Fruit fly (Drosophila melanogaster) whole organism, embryonic: ENCODE results near the gene CG11980.

Experiments used
- Antp ChIP-seq: fragments of 200-800 bp; sonication (Bioruptor generic); optimal IDR thresholded peaks from 3 replicates; lab custom pipeline; 2016; ENCODE audit warnings: missing biosample characterization, missing genetic modification characterization
- Bdp1 ChIP-seq: fragments of 200-800 bp; sonication (Bioruptor generic); optimal IDR thresholded peaks from 3 replicates; lab custom pipeline; 2016; ENCODE audit warnings: missing biosample characterization, missing genetic modification characterization
- Bgb ChIP-seq: fragments of 200-800 bp; sonication (Bioruptor generic); IDR thresholded peaks from 2 replicates; pipeline ENCODE4 v1.3.6; 2022; ENCODE audit warnings: missing biosample characterization, missing genetic modification characterization; ENCODE audit not compliant: partially characterized antibody
- CG10366 ChIP-seq: fragments of 200-800 bp; sonication (Bioruptor generic); IDR thresholded peaks from 2 replicates; pipeline ENCODE4 v1.3.6; 2022; ENCODE audit warnings: missing biosample characterization, missing genetic modification characterization
- CG10431 ChIP-seq: fragments of 200-800 bp; sonication (Bioruptor generic); optimal IDR thresholded peaks from 3 replicates; lab custom pipeline; 2018; ENCODE audit warnings: missing biosample characterization, mild to moderate bottlenecking, missing genetic modification characterization
- CG11456 ChIP-seq: fragments of 200-800 bp; sonication (Bioruptor generic); IDR thresholded peaks from 3 replicates; pipeline ENCODE4 v1.3.6; 2022; ENCODE audit warnings: missing biosample characterization, missing genetic modification characterization
- CG11504 ChIP-seq: fragments of 200-800 bp; sonication (Bioruptor generic); optimal IDR thresholded peaks from 3 replicates; lab custom pipeline; 2019; ENCODE audit warnings: missing biosample characterization, mild to moderate bottlenecking, missing genetic modification characterization, moderate library complexity
- CG12155 ChIP-seq: fragments of 200-800 bp; sonication (Bioruptor generic); optimal IDR thresholded peaks from 3 replicates; lab custom pipeline; 2016; ENCODE audit warnings: missing biosample characterization, missing genetic modification characterization
- CG16815 ChIP-seq: fragments of 200-800 bp; sonication (Bioruptor generic); optimal IDR thresholded peaks from 3 replicates; lab custom pipeline; 2017; ENCODE audit warnings: missing biosample characterization, mild to moderate bottlenecking, missing genetic modification characterization
- CG2120 ChIP-seq: fragments of 200-800 bp; sonication (Bioruptor generic); optimal IDR thresholded peaks from 3 replicates; lab custom pipeline; 2016; ENCODE audit warnings: missing biosample characterization, missing genetic modification characterization
- CG3163 ChIP-seq: fragments of 200-800 bp; sonication (Bioruptor generic); optimal IDR thresholded peaks from 3 replicates; lab custom pipeline; 2016; ENCODE audit warnings: missing biosample characterization, missing genetic modification characterization
- CG3407 ChIP-seq: fragments of 200-800 bp; sonication (Bioruptor generic); optimal IDR thresholded peaks from 2 replicates; lab custom pipeline; 2018; ENCODE audit warnings: missing biosample characterization, mild to moderate bottlenecking, missing genetic modification characterization
- CG3995 ChIP-seq: fragments of 200-800 bp; sonication (Bioruptor generic); optimal IDR thresholded peaks from 3 replicates; lab custom pipeline; 2016; ENCODE audit warnings: missing biosample characterization, missing genetic modification characterization
- CG7745 ChIP-seq: fragments of 200-800 bp; sonication (Bioruptor generic); optimal IDR thresholded peaks from 2 replicates; lab custom pipeline; 2018; ENCODE audit warnings: missing biosample characterization, mild to moderate bottlenecking, missing genetic modification characterization, moderate library complexity
- CG8089 ChIP-seq: fragments of 200-800 bp; sonication (Bioruptor generic); optimal IDR thresholded peaks from 3 replicates; lab custom pipeline; 2016; ENCODE audit warnings: missing biosample characterization, missing genetic modification characterization
- CG8765 ChIP-seq: fragments of 200-800 bp; sonication (Bioruptor generic); IDR thresholded peaks from 2 replicates; pipeline ENCODE4 v1.3.6; 2022; ENCODE audit warnings: missing biosample characterization, missing genetic modification characterization
- Dad ChIP-seq: fragments of 200-800 bp; sonication (Bioruptor generic); optimal IDR thresholded peaks from 3 replicates; lab custom pipeline; 2016; ENCODE audit warnings: missing biosample characterization, missing genetic modification characterization
- Doc2 ChIP-seq: fragments of 200-800 bp; sonication (Bioruptor generic); IDR thresholded peaks from 2 replicates; pipeline ENCODE4 v1.3.6; 2022; ENCODE audit warnings: missing biosample characterization, missing genetic modification characterization
- HHEX ChIP-seq: fragments of 200-800 bp; sonication (Bioruptor generic); optimal IDR thresholded peaks from 3 replicates; lab custom pipeline; 2017; ENCODE audit warnings: missing biosample characterization, mild to moderate bottlenecking, missing genetic modification characterization, missing genetic modification reagents
- Med ChIP-seq: fragments of 200-800 bp; sonication (Bioruptor generic); peaks from one replicate; lab custom pipeline; 2016; ENCODE audit warnings: missing biosample characterization, missing genetic modification characterization, mild to moderate bottlenecking, inconsistent platforms, moderate library complexity
- Nf-YA ChIP-seq: fragments of 200-800 bp; sonication (Bioruptor generic); IDR thresholded peaks from 2 replicates; pipeline ENCODE4 v1.3.6; 2022; ENCODE audit warnings: missing biosample characterization, missing genetic modification characterization
- Poxn ChIP-seq: fragments of 200-800 bp; sonication (Bioruptor generic); IDR thresholded peaks from 2 replicates; pipeline ENCODE4 v1.3.6; 2022; ENCODE audit warnings: missing biosample characterization, missing genetic modification characterization
- Sox100B ChIP-seq: fragments of 200-800 bp; sonication (Bioruptor generic); optimal IDR thresholded peaks from 3 replicates; lab custom pipeline; 2018; ENCODE audit warnings: missing biosample characterization, mild to moderate bottlenecking, missing genetic modification characterization
- Sry-β ChIP-seq: fragments of 200-800 bp; sonication (Bioruptor generic); optimal IDR thresholded peaks from 2 replicates; lab custom pipeline; 2018; ENCODE audit warnings: missing biosample characterization, mild to moderate bottlenecking, missing genetic modification characterization, moderate library complexity
- ab ChIP-seq: fragments of 200-800 bp; sonication (Bioruptor generic); optimal IDR thresholded peaks from 2 replicates; lab custom pipeline; 2016; ENCODE audit warnings: missing biosample characterization, missing genetic modification characterization
- ap ChIP-seq: fragments of 200-800 bp; sonication (Bioruptor generic); IDR thresholded peaks from 2 replicates; pipeline ENCODE4 v1.3.6; 2022; ENCODE audit warnings: missing biosample characterization, missing genetic modification characterization
- bbx ChIP-seq: fragments of 200-800 bp; sonication (Bioruptor generic); IDR thresholded peaks from 2 replicates; pipeline ENCODE4 v1.3.6; 2022; ENCODE audit warnings: missing biosample characterization, missing genetic modification characterization; ENCODE audit not compliant: partially characterized antibody
- cas ChIP-seq: fragments of 200-800 bp; sonication (Bioruptor generic); IDR thresholded peaks from 2 replicates; pipeline ENCODE4 v1.3.6; 2022; ENCODE audit warnings: missing biosample characterization, missing genetic modification characterization
- chn ChIP-seq: fragments of 200-800 bp; sonication (Bioruptor generic); optimal IDR thresholded peaks from 2 replicates; lab custom pipeline; 2016; ENCODE audit warnings: missing biosample characterization, missing genetic modification characterization
- crc ChIP-seq: fragments of 200-800 bp; sonication (Bioruptor generic); optimal IDR thresholded peaks from 2 replicates; lab custom pipeline; 2016; ENCODE audit warnings: missing biosample characterization, missing genetic modification characterization
- disco-r ChIP-seq: fragments of 200-800 bp; sonication (Bioruptor generic); optimal IDR thresholded peaks from 2 replicates; lab custom pipeline; 2016; ENCODE audit warnings: missing biosample characterization, missing genetic modification characterization
- dm ChIP-seq: fragments of 200-800 bp; sonication (Bioruptor generic); optimal IDR thresholded peaks from 3 replicates; lab custom pipeline; 2016; ENCODE audit warnings: missing biosample characterization, missing genetic modification characterization
- en ChIP-seq: fragments of 200-800 bp; sonication (Bioruptor generic); optimal IDR thresholded peaks from 2 replicates; lab custom pipeline; 2016; ENCODE audit warnings: missing biosample characterization, missing genetic modification characterization
- eyg ChIP-seq: fragments of 200-800 bp; sonication (Bioruptor generic); optimal IDR thresholded peaks from 3 replicates; lab custom pipeline; 2016; ENCODE audit warnings: missing biosample characterization, missing genetic modification characterization
- fd3F ChIP-seq: fragments of 200-800 bp; sonication (Bioruptor generic); optimal IDR thresholded peaks from 2 replicates; lab custom pipeline; 2018; ENCODE audit warnings: missing biosample characterization, mild to moderate bottlenecking, missing genetic modification characterization, moderate library complexity
- fd64A ChIP-seq: fragments of 200-800 bp; sonication (Bioruptor generic); optimal IDR thresholded peaks from 3 replicates; lab custom pipeline; 2018; ENCODE audit warnings: missing biosample characterization, mild to moderate bottlenecking, missing genetic modification characterization
- gfzf ChIP-seq: fragments of 200-800 bp; sonication (Bioruptor generic); optimal IDR thresholded peaks from 2 replicates; lab custom pipeline; 2016; ENCODE audit warnings: missing biosample characterization, mild to moderate bottlenecking, missing genetic modification characterization, moderate library complexity
- jigr1 ChIP-seq: fragments of 200-800 bp; sonication (Bioruptor generic); IDR thresholded peaks from 3 replicates; pipeline ENCODE4 v1.3.6; 2022; ENCODE audit warnings: missing biosample characterization, missing genetic modification characterization
- jumu ChIP-seq: fragments of 200-800 bp; sonication (Bioruptor generic); optimal IDR thresholded peaks from 3 replicates; lab custom pipeline; 2016; ENCODE audit warnings: missing biosample characterization, missing genetic modification characterization
- kay ChIP-seq: fragments of 200-800 bp; sonication (Bioruptor generic); optimal IDR thresholded peaks from 2 replicates; lab custom pipeline; 2016; ENCODE audit warnings: missing biosample characterization, missing genetic modification characterization
- klu ChIP-seq: fragments of 200-800 bp; sonication (Bioruptor generic); IDR thresholded peaks from 2 replicates; pipeline ENCODE4 v1.3.6; 2022; ENCODE audit warnings: missing biosample characterization, missing genetic modification characterization
- luna ChIP-seq: fragments of 200-800 bp; sonication (Bioruptor generic); optimal IDR thresholded peaks from 2 replicates; lab custom pipeline; 2016; ENCODE audit warnings: missing biosample characterization, missing genetic modification characterization
- mld ChIP-seq: fragments of 200-800 bp; sonication (Bioruptor generic); IDR thresholded peaks from 3 replicates; pipeline ENCODE4 v1.3.6; 2022; ENCODE audit warnings: missing biosample characterization, missing genetic modification characterization; ENCODE audit not compliant: partially characterized antibody
- nom ChIP-seq: fragments of 200-800 bp; sonication (Bioruptor generic); optimal IDR thresholded peaks from 2 replicates; lab custom pipeline; 2017; ENCODE audit warnings: missing biosample characterization, missing genetic modification characterization, mild to moderate bottlenecking, moderate library complexity, missing genetic modification reagents
- pzg ChIP-seq: fragments of 200-800 bp; sonication (Bioruptor generic); optimal IDR thresholded peaks from 3 replicates; lab custom pipeline; 2018; ENCODE audit warnings: missing biosample characterization, mild to moderate bottlenecking, missing genetic modification characterization, moderate library complexity
- rib ChIP-seq: fragments of 200-800 bp; sonication (Bioruptor generic); IDR thresholded peaks from 2 replicates; pipeline ENCODE4 v1.3.6; 2022; ENCODE audit warnings: missing biosample characterization, missing genetic modification characterization
- run ChIP-seq: fragments of 200-800 bp; sonication (Bioruptor generic); optimal IDR thresholded peaks from 3 replicates; lab custom pipeline; 2018; ENCODE audit warnings: missing biosample characterization, mild to moderate bottlenecking, missing genetic modification characterization
- schlank ChIP-seq: fragments of 200-800 bp; sonication (Bioruptor generic); optimal IDR thresholded peaks from 2 replicates; lab custom pipeline; 2018; ENCODE audit warnings: missing biosample characterization, mild to moderate bottlenecking, missing genetic modification characterization
- sens ChIP-seq: fragments of 200-800 bp; sonication (Bioruptor generic); peaks from one replicate; lab custom pipeline; 2016; ENCODE audit warnings: missing biosample characterization, missing genetic modification characterization
- so ChIP-seq: fragments of 200-800 bp; sonication (Bioruptor generic); IDR thresholded peaks from 3 replicates; pipeline ENCODE4 v1.3.6; 2022; ENCODE audit warnings: missing biosample characterization, missing genetic modification characterization
- sqz ChIP-seq: fragments of 200-800 bp; sonication (Bioruptor generic); optimal IDR thresholded peaks from 3 replicates; lab custom pipeline; 2018; ENCODE audit warnings: missing biosample characterization, mild to moderate bottlenecking, missing genetic modification characterization
- stc ChIP-seq: fragments of 200-800 bp; sonication (Bioruptor generic); IDR thresholded peaks from 2 replicates; pipeline ENCODE4 v1.3.6; 2022; ENCODE audit warnings: missing biosample characterization, missing genetic modification characterization
- zf30C ChIP-seq: fragments of 200-800 bp; sonication (Bioruptor generic); optimal IDR thresholded peaks from 3 replicates; lab custom pipeline; 2018; ENCODE audit warnings: missing biosample characterization, mild to moderate bottlenecking, missing genetic modification characterization

CG11980 gene

DNA sequence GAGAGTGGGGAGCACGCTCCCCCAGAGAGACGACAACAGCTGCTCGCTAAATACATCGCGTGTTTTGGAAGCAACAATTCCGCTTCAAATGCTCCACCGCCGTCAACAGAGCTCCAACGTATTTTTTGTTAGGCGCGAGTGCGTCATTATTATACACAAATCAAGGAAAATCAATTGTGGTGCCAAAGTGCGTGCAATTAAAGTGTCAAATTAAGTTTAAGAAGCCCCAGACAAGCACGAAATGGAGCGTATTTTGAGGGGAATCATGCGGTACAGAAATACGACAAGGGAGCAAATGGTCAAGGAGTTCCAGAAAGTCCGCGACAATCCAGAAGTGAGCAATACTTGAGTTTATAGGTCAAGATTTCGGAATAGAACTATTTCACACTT lies 23.0 kb upstream of the CG11980 start, which contains the start of gene CAHbeta (continued):
- TF ChIP-seq CG7745 (tag; lab: Kevin White, UChicago) = no peak
- TF ChIP-seq mld (GFP tag; lab: Robert Waterston, UW) = no peak
- no peak for TF ChIP-seq ab (GFP tag; lab: Kevin White, UChicago)
- TF ChIP-seq luna (GFP tag; lab: Kevin White, UChicago) = no peak
- TF ChIP-seq Bdp1 = no peak
- no peak for TF ChIP-seq CG3407 (GFP tag; lab: Kevin White, UChicago)
- TF ChIP-seq Bgb (GFP tag; lab: Robert Waterston, UW) = no peak
- no peak for TF ChIP-seq zf30C
- no peak for TF ChIP-seq Antp (GFP tag; lab: Kevin White, UChicago)
- TF ChIP-seq CG10366 (GFP tag; lab: Robert Waterston, UW) = no peak
- no peak for TF ChIP-seq CG16815 (GFP tag; lab: Kevin White, UChicago)
- TF ChIP-seq CG11456 (GFP tag; lab: Robert Waterston, UW) = no peak
- no peak for TF ChIP-seq chn (GFP tag; lab: Kevin White, UChicago)
- no peak for TF ChIP-seq fd3F (GFP tag; lab: Kevin White, UChicago)
- no peak for TF ChIP-seq CG10431 (GFP tag; lab: Kevin White, UChicago)
- TF ChIP-seq Dad (GFP tag; lab: Kevin White, UChicago) = no peak
- TF ChIP-seq jigr1 (GFP tag; lab: Robert Waterston, UW) = no peak
- TF ChIP-seq sens (GFP tag; lab: Kevin White, UChicago) = no peak
- TF ChIP-seq CG3163 (GFP tag; lab: Kevin White, UChicago) = peak; percentile 62
- no peak for TF ChIP-seq CG3995
- 0 out of 2 replicates have a peak, but pooled peaks have one; percentile 35 for TF ChIP-seq rib (GFP tag; lab: Robert Waterston, UW)
- no peak for TF ChIP-seq run (tag; lab: Kevin White, UChicago)
- no peak for TF ChIP-seq nom
- no peak for TF ChIP-seq CG8089 (GFP tag; lab: Kevin White, UChicago)
- TF ChIP-seq Nf-YA (GFP tag; lab: Robert Waterston, UW) = no peak
- TF ChIP-seq fd64A (GFP tag; lab: Kevin White, UChicago) = no peak
- TF ChIP-seq crc (GFP tag; lab: Kevin White, UChicago) = no peak
- no peak for TF ChIP-seq Poxn (GFP tag; lab: Robert Waterston, UW)
- no peak for TF ChIP-seq disco-r (GFP tag; lab: Kevin White, UChicago)
- peak; percentile 23; the same call in 1 of the 2 replicates for TF ChIP-seq stc (GFP tag; lab: Robert Waterston, UW)
- TF ChIP-seq eyg (GFP tag; lab: Kevin White, UChicago) = no peak
- TF ChIP-seq kay (GFP tag; lab: Kevin White, UChicago) = peak; percentile 15
- TF ChIP-seq Doc2 (GFP tag; lab: Robert Waterston, UW) = no peak
- TF ChIP-seq bbx (GFP tag; lab: Robert Waterston, UW) = no peak
- TF ChIP-seq Sox100B (GFP tag; lab: Kevin White, UChicago) = no peak
- no peak for TF ChIP-seq so (GFP tag; lab: Robert Waterston, UW)
- no peak for TF ChIP-seq Sry-β (GFP tag; lab: Kevin White, UChicago)
- no peak for TF ChIP-seq pzg (GFP tag; lab: Kevin White, UChicago)
- no peak for TF ChIP-seq ap (GFP tag; lab: Robert Waterston, UW)
- peak; percentile 63 for TF ChIP-seq sqz (GFP tag; lab: Kevin White, UChicago)
- TF ChIP-seq CG2120 = no peak
- no peak for TF ChIP-seq CG8765 (GFP tag; lab: Robert Waterston, UW)
- no peak for TF ChIP-seq CG12155 (GFP tag; lab: Kevin White, UChicago)
- TF ChIP-seq HHEX = no peak
- no peak for TF ChIP-seq klu
- no peak for TF ChIP-seq gfzf (GFP tag; lab: Kevin White, UChicago)
- TF ChIP-seq jumu (GFP tag; lab: Kevin White, UChicago) = no peak
- TF ChIP-seq Med (GFP tag; lab: Kevin White, UChicago) = peak; percentile 82
- TF ChIP-seq cas = no peak
- TF ChIP-seq schlank (tag; lab: Kevin White, UChicago) = no peak
- TF ChIP-seq CG11504 = no peak
- no peak for TF ChIP-seq en (GFP tag; lab: Kevin White, UChicago)
- TF ChIP-seq dm (GFP tag; lab: Kevin White, UChicago) = no peak
